Fruit fly (Drosophila melanogaster) whole organism, adult: ENCODE results near the gene CG10562.

Source experiments
- CG11617 ChIP-seq: fragments of 200-800 bp; sonication (Bioruptor generic); optimal IDR thresholded peaks from 2 replicates; lab custom pipeline; 2017; ENCODE audit warnings: mild to moderate bottlenecking, missing biosample characterization, missing genetic modification reagents, missing genetic modification characterization
- CG12768 ChIP-seq: fragments of 200-800 bp; sonication (Bioruptor generic); optimal IDR thresholded peaks from 2 replicates; lab custom pipeline; 2017; ENCODE audit warnings: missing biosample characterization, missing genetic modification characterization, mild to moderate bottlenecking, moderate library complexity, missing genetic modification reagents
- CG14711 ChIP-seq: fragments of 200-800 bp; sonication (Bioruptor generic); optimal IDR thresholded peaks from 2 replicates; lab custom pipeline; 2018; ENCODE audit warnings: missing biosample characterization, mild to moderate bottlenecking, missing genetic modification characterization, moderate library complexity
- CG1620 ChIP-seq: fragments of 200-800 bp; sonication (Bioruptor generic); optimal IDR thresholded peaks from 2 replicates; lab custom pipeline; 2016; ENCODE audit warnings: missing biosample characterization, missing genetic modification characterization
- CG33017 ChIP-seq: fragments of 200-800 bp; sonication (Bioruptor generic); optimal IDR thresholded peaks from 2 replicates; lab custom pipeline; 2018; ENCODE audit warnings: missing biosample characterization, mild to moderate bottlenecking, missing genetic modification characterization, moderate library complexity
- CG5204 ChIP-seq: fragments of 200-800 bp; sonication (Bioruptor generic); optimal IDR thresholded peaks from 2 replicates; lab custom pipeline; 2016; ENCODE audit warnings: missing biosample characterization, missing genetic modification characterization
- CG7045 ChIP-seq: fragments of 200-800 bp; sonication (Bioruptor generic); optimal IDR thresholded peaks from 2 replicates; lab custom pipeline; 2017; ENCODE audit warnings: missing biosample characterization, mild to moderate bottlenecking, missing genetic modification characterization
- CG7101 ChIP-seq: fragments of 200-800 bp; sonication (Bioruptor generic); optimal IDR thresholded peaks from 2 replicates; lab custom pipeline; 2018; ENCODE audit warnings: missing biosample characterization, mild to moderate bottlenecking, missing genetic modification characterization, moderate library complexity
- Clk ChIP-seq: fragments of 200-800 bp; sonication (Bioruptor generic); optimal IDR thresholded peaks from 2 replicates; lab custom pipeline; 2017; ENCODE audit warnings: missing biosample characterization, missing genetic modification characterization
- Crg-1 ChIP-seq: fragments of 200-800 bp; sonication (Bioruptor generic); optimal IDR thresholded peaks from 2 replicates; lab custom pipeline; 2016; ENCODE audit warnings: missing biosample characterization, missing genetic modification characterization
- Hr96 ChIP-seq: fragments of 200-800 bp; sonication (Bioruptor generic); optimal IDR thresholded peaks from 2 replicates; lab custom pipeline; 2016; ENCODE audit warnings: missing biosample characterization, missing genetic modification characterization
- Mnt ChIP-seq: fragments of 200-800 bp; sonication (Bioruptor generic); optimal IDR thresholded peaks from 2 replicates; lab custom pipeline; 2016; ENCODE audit warnings: missing biosample characterization, mild to moderate bottlenecking, missing genetic modification characterization
- bab1 ChIP-seq: fragments of 200-800 bp; sonication (Bioruptor generic); optimal IDR thresholded peaks from 3 replicates; lab custom pipeline; 2019; ENCODE audit warnings: missing biosample characterization, mild to moderate bottlenecking, missing genetic modification characterization, moderate library complexity
- cic ChIP-seq: fragments of 200-800 bp; sonication (Bioruptor generic); optimal IDR thresholded peaks from 2 replicates; lab custom pipeline; 2017; ENCODE audit warnings: missing biosample characterization, mild to moderate bottlenecking, missing genetic modification characterization, moderate library complexity
- cnc ChIP-seq, 2 experiments: fragments of >200 bp; optimal IDR thresholded peaks; 2 replicates each; lab custom pipeline; 2017
- kay ChIP-seq: fragments of 200-800 bp; sonication (Bioruptor generic); peaks from one replicate; lab custom pipeline; 2016; ENCODE audit warnings: missing biosample characterization, missing genetic modification characterization, borderline replicate concordance
- ovo ChIP-seq: fragments of 200-800 bp; sonication (Bioruptor generic); optimal IDR thresholded peaks from 2 replicates; lab custom pipeline; 2016; ENCODE audit warnings: missing biosample characterization, missing genetic modification characterization
- pad ChIP-seq: fragments of 200-800 bp; sonication (Bioruptor generic); optimal IDR thresholded peaks from 3 replicates; lab custom pipeline; 2017; ENCODE audit warnings: missing biosample characterization, missing genetic modification characterization, mild to moderate bottlenecking, moderate library complexity, missing genetic modification reagents
- tj ChIP-seq: fragments of 200-800 bp; sonication (Bioruptor generic); optimal IDR thresholded peaks from 3 replicates; lab custom pipeline; 2017; ENCODE audit warnings: missing biosample characterization, mild to moderate bottlenecking, missing genetic modification characterization, moderate library complexity
- toe ChIP-seq: fragments of 200-800 bp; sonication (Bioruptor generic); optimal IDR thresholded peaks from 2 replicates; lab custom pipeline; 2016; ENCODE audit warnings: missing biosample characterization, missing genetic modification characterization

Gene CG10562

dm6 chr3R:25285173-25285572 lies 37.4 kb downstream of the CG10562 start, which contains the start of gene CG31104:
TSS of gene CG31104 (plus strand) at chr3R:25285473.
- TF ChIP-seq kay (GFP tag; lab: Kevin White, UChicago) = peak; percentile 87
- no peak for TF ChIP-seq Crg-1 (GFP tag; lab: Kevin White, UChicago)
- no peak for TF ChIP-seq bab1 (GFP tag; lab: Kevin White, UChicago)

- TF ChIP-seq CG12768 (GFP tag; lab: Kevin White, UChicago) (peak; percentile 3), CG14711 (peak; percentile 33), Hr96 (GFP tag; lab: Kevin White, UChicago) (no peak), cic (GFP tag; lab: Kevin White, UChicago) (peak; percentile 65), CG7101 (tag; lab: Kevin White, UChicago) (peak; percentile 14)
Measured at dm6 chr3R:25283209-25283670, 39.3 kb downstream of the CG10562 start, which contains the start of gene CG31300. TSS of gene CG31300 (plus strand) at chr3R:25283620.

dm6 chr3R:25281165-25281564 lies 41.4 kb downstream of the CG10562 start, which contains the start of gene CG11892:
TSS of gene CG11892 (plus strand) at chr3R:25281548.
- no peak for TF ChIP-seq bab1 (GFP tag; lab: Kevin White, UChicago)
- TF ChIP-seq CG11617 (GFP tag; lab: Kevin White, UChicago) = peak; percentile 82
- peak; percentile 93 for TF ChIP-seq cic (GFP tag; lab: Kevin White, UChicago)
- TF ChIP-seq CG12768 (GFP tag; lab: Kevin White, UChicago) = peak; percentile 89
- peak; percentile 28 for TF ChIP-seq CG5204
- TF ChIP-seq Hr96 (GFP tag; lab: Kevin White, UChicago) = no peak
- TF ChIP-seq CG7101 (tag; lab: Kevin White, UChicago) = peak; percentile 87
- no peak for TF ChIP-seq CG1620 (GFP tag; lab: Kevin White, UChicago)
- TF ChIP-seq CG7045 (GFP tag; lab: Kevin White, UChicago) = peak; percentile 93
- no peak for TF ChIP-seq cnc (optimal IDR thresholded peaks at IDR 0.05; lab: Kevin White, UChicago)
- peak; percentile 72 for TF ChIP-seq Clk (GFP tag; lab: Kevin White, UChicago)
- no peak for TF ChIP-seq toe (GFP tag; lab: Kevin White, UChicago)
- peak; percentile 20 for TF ChIP-seq Crg-1 (GFP tag; lab: Kevin White, UChicago)
- peak; percentile 39 for TF ChIP-seq tj (GFP tag; lab: Kevin White, UChicago)
- peak; percentile 68 for TF ChIP-seq pad (GFP tag; lab: Kevin White, UChicago)
- TF ChIP-seq Mnt (GFP tag; lab: Kevin White, UChicago) = peak; percentile 67
- TF ChIP-seq CG14711 = peak; percentile 64
- peak; percentile 30 for TF ChIP-seq ovo (GFP tag; lab: Kevin White, UChicago)
- peak; percentile 93 for TF ChIP-seq kay (GFP tag; lab: Kevin White, UChicago)
- peak; percentile 89 for TF ChIP-seq CG33017 (tag; lab: Kevin White, UChicago)

dm6 chr3R:25279796-25280350 lies 42.7 kb downstream of the CG10562 start, which contains the start of gene CG10514:
TSS of gene CG10514 (minus strand) at chr3R:25279846.
- TF ChIP-seq CG7101 (tag; lab: Kevin White, UChicago) = peak; percentile 57
- TF ChIP-seq Mnt (GFP tag; lab: Kevin White, UChicago) = peak; percentile 33
- peak; percentile 65 for TF ChIP-seq cic (GFP tag; lab: Kevin White, UChicago)
- TF ChIP-seq ovo (GFP tag; lab: Kevin White, UChicago) = peak; percentile 23
- TF ChIP-seq CG1620 (GFP tag; lab: Kevin White, UChicago) = no peak
- peak; percentile 53 for TF ChIP-seq CG12768 (GFP tag; lab: Kevin White, UChicago)
- peak; percentile 45 for TF ChIP-seq CG33017 (tag; lab: Kevin White, UChicago)
- TF ChIP-seq CG7045 (GFP tag; lab: Kevin White, UChicago) = peak; percentile 50
- TF ChIP-seq CG11617 (GFP tag; lab: Kevin White, UChicago) = no peak
- TF ChIP-seq CG14711 = no peak
- peak; percentile 90 for TF ChIP-seq kay (GFP tag; lab: Kevin White, UChicago)

- no peak for TF ChIP-seq toe (GFP tag; lab: Kevin White, UChicago)
- no peak for TF ChIP-seq Mnt (GFP tag; lab: Kevin White, UChicago)
- no peak for TF ChIP-seq Crg-1 (GFP tag; lab: Kevin White, UChicago)
- no peak for TF ChIP-seq CG12768 (GFP tag; lab: Kevin White, UChicago)
- no peak for TF ChIP-seq kay (GFP tag; lab: Kevin White, UChicago)
- no peak for TF ChIP-seq CG33017 (tag; lab: Kevin White, UChicago)
Measured at dm6 chr3R:25277112-25277511, 45.4 kb downstream of the CG10562 start, which contains the start of gene CG10513. TSS of gene CG10513 (minus strand) at chr3R:25277212.

- peak; percentile 19 for TF ChIP-seq Mnt (GFP tag; lab: Kevin White, UChicago)
- TF ChIP-seq Clk (GFP tag; lab: Kevin White, UChicago) = no peak
- no peak for TF ChIP-seq tj (GFP tag; lab: Kevin White, UChicago)
- peak; percentile 20 for TF ChIP-seq ovo (GFP tag; lab: Kevin White, UChicago)
- TF ChIP-seq CG5204 = peak; percentile 34
- peak; percentile 11 for TF ChIP-seq Crg-1 (GFP tag; lab: Kevin White, UChicago)
- TF ChIP-seq bab1 (GFP tag; lab: Kevin White, UChicago) = no peak
- peak; percentile 97 for TF ChIP-seq cic (GFP tag; lab: Kevin White, UChicago)
- peak; percentile 58 for TF ChIP-seq CG12768 (GFP tag; lab: Kevin White, UChicago)
- peak; percentile 71 for TF ChIP-seq CG33017 (tag; lab: Kevin White, UChicago)
- peak; percentile 62 for TF ChIP-seq CG11617 (GFP tag; lab: Kevin White, UChicago)
- TF ChIP-seq CG14711 = peak; percentile 22
- TF ChIP-seq kay (GFP tag; lab: Kevin White, UChicago) = peak; percentile 94
- TF ChIP-seq CG7045 (GFP tag; lab: Kevin White, UChicago) = peak; percentile 80
- no peak for TF ChIP-seq CG1620 (GFP tag; lab: Kevin White, UChicago)
- TF ChIP-seq cnc (optimal IDR thresholded peaks at IDR 0.05; lab: Kevin White, UChicago) = no peak
- TF ChIP-seq Hr96 (GFP tag; lab: Kevin White, UChicago) = no peak
- peak; percentile 65 for TF ChIP-seq CG7101 (tag; lab: Kevin White, UChicago)
- TF ChIP-seq toe (GFP tag; lab: Kevin White, UChicago) = no peak
- peak; percentile 44 for TF ChIP-seq pad (GFP tag; lab: Kevin White, UChicago)
Measured at dm6 chr3R:25275276-25275675, 47.3 kb downstream of the CG10562 start.
